Worm (Caenorhabditis elegans) whole organism, midembryonic: ENCODE measurements around the gene cyp-25A2.

ENCODE experiments used
- T22C8.4 ChIP-seq: fragments of 200-800 bp; sonication (Bioruptor generic); IDR thresholded peaks from 2 replicates; pipeline ENCODE4 v1.3.6; 2022; ENCODE audit warnings: missing genetic modification characterization, missing compliant biosample characterization
- cog-1 ChIP-seq: sonication (generic microtip); optimal IDR thresholded peaks from 2 replicates; lab custom pipeline; 2016; ENCODE audit warnings: missing genetic modification characterization, missing compliant biosample characterization
- flt-1 ChIP-seq: fragments of 200-800 bp; sonication (Bioruptor generic); IDR thresholded peaks from 2 replicates; pipeline ENCODE4 v1.3.6; 2022; ENCODE audit warnings: missing genetic modification characterization, missing compliant biosample characterization
- klf-2 ChIP-seq: fragments of 200-800 bp; sonication (Bioruptor generic); conservative IDR thresholded peaks from 2 replicates; pipeline ENCODE4 v1.3.6; 2022; ENCODE audit warnings: missing genetic modification reagents, missing genetic modification characterization, missing compliant biosample characterization
- med-1 ChIP-seq: sonication (generic microtip); optimal IDR thresholded peaks from 2 replicates; lab custom pipeline; 2017; ENCODE audit warnings: missing genetic modification characterization, mild to moderate bottlenecking, missing compliant biosample characterization, antibody characterized with exemption, missing genetic modification reagents; ENCODE audit not compliant: insufficient read depth
- ref-1 ChIP-seq: fragments of 200-800 bp; sonication (Bioruptor generic); conservative IDR thresholded peaks from 2 replicates; pipeline ENCODE4 v1.3.6; 2022; ENCODE audit warnings: missing genetic modification reagents, missing genetic modification characterization, missing compliant biosample characterization
- tab-1 ChIP-seq: fragments of 200-800 bp; sonication (Bioruptor generic); IDR thresholded peaks from 2 replicates; pipeline ENCODE4 v1.3.6; 2022; ENCODE audit warnings: missing genetic modification characterization, missing compliant biosample characterization
- ztf-23 ChIP-seq: fragments of 200-800 bp; sonication (Bioruptor generic); IDR thresholded peaks from 2 replicates; pipeline ENCODE4 v1.3.6; 2022; ENCODE audit warnings: missing genetic modification reagents, missing genetic modification characterization, missing compliant biosample characterization
- ztf-29 ChIP-seq: fragments of 200-800 bp; sonication (Bioruptor generic); IDR thresholded peaks from 2 replicates; pipeline ENCODE4 v1.3.6; 2022; ENCODE audit warnings: missing genetic modification reagents, missing genetic modification characterization, missing compliant biosample characterization

ce11 chrIII:3832291-3832690, 2.7 kb upstream of the cyp-25A2 start, which contains the start of gene cyp-25A1:
- TF ChIP-seq flt-1 (GFP tag; lab: Robert Waterston, UW) = no peak
- no peak for TF ChIP-seq med-1
- no peak for TF ChIP-seq klf-2 (GFP tag; lab: Robert Waterston, UW)
- TF ChIP-seq ztf-29 = no peak
- no peak for TF ChIP-seq cog-1 (tag; lab: Kevin White, UChicago)
- TF ChIP-seq ref-1 = no peak
- no peak for TF ChIP-seq tab-1
- TF ChIP-seq ztf-23 (GFP tag; lab: Robert Waterston, UW) = no peak
- no peak for TF ChIP-seq T22C8.4 (GFP tag; lab: Robert Waterston, UW)
